Fruit fly (Drosophila melanogaster): ENCODE results near the gene CG14689.

The CG14689 gene

dm6 chr3R:10677245-10677902 is 33.7 kb downstream of the CG14689 start, which contains the start of gene CG6465 (continued):
- TF ChIP-seq tin (GFP tag; optimal IDR thresholded peaks at IDR 0.05) = no peak
- no peak for TF ChIP-seq CG30431 (GFP tag; optimal IDR thresholded peaks at IDR 0.05)
- TF ChIP-seq vfl (GFP tag; optimal IDR thresholded peaks at IDR 0.05) = no peak
- no peak for TF ChIP-seq dm (GFP tag; optimal IDR thresholded peaks at IDR 0.05)
- TF ChIP-seq gcm2 (GFP tag; optimal IDR thresholded peaks at IDR 0.05) = no peak
- TF ChIP-seq CkIIα-i1 (GFP tag; IDR thresholded peaks at IDR 0.05) = no peak
- peak; percentile 73 for TF ChIP-seq Ets65A (GFP tag)
- TF ChIP-seq ara (GFP tag; IDR thresholded peaks at IDR 0.05) = no peak
- TF ChIP-seq Antp (GFP tag; optimal IDR thresholded peaks at IDR 0.05) = no peak
- TF ChIP-seq CG12155 (GFP tag; optimal IDR thresholded peaks at IDR 0.05) = no peak
- TF ChIP-seq CG18599 (GFP tag; optimal IDR thresholded peaks at IDR 0.05) = peak; percentile 38
- TF ChIP-seq Hr51 (GFP tag; optimal IDR thresholded peaks at IDR 0.05) = no peak
- TF ChIP-seq ttk (GFP tag; IDR thresholded peaks at IDR 0.05) = no peak
- TF ChIP-seq caup (GFP tag; optimal IDR thresholded peaks at IDR 0.05; ENCODE audit: severe bottlenecking) = peak; percentile 19
- no peak for TF ChIP-seq Meics (GFP tag; optimal IDR thresholded peaks at IDR 0.05)
- TF ChIP-seq fu2 (GFP tag; optimal IDR thresholded peaks at IDR 0.05) = no peak
- TF ChIP-seq CG3847 (GFP tag; IDR thresholded peaks at IDR 0.05) = no peak
- TF ChIP-seq twi (tag; optimal IDR thresholded peaks at IDR 0.05) = no peak
- no peak for TF ChIP-seq br (optimal IDR thresholded peaks at IDR 0.05)
- no peak for TF ChIP-seq toy (GFP tag; IDR thresholded peaks at IDR 0.05)
- TF ChIP-seq CG17186 (GFP tag; optimal IDR thresholded peaks at IDR 0.05) = no peak
- peak; percentile 79 for TF ChIP-seq sens (GFP tag)
- peak; percentile 1 for TF ChIP-seq Fer3 (tag; optimal IDR thresholded peaks at IDR 0.05)
- peak; percentile 3 for TF ChIP-seq B-H2 (GFP tag; optimal IDR thresholded peaks at IDR 0.05)
- no peak for TF ChIP-seq CG4707 (GFP tag; optimal IDR thresholded peaks at IDR 0.05)
- TF ChIP-seq danr (GFP tag; IDR thresholded peaks at IDR 0.05) = no peak
- TF ChIP-seq cg (GFP tag; optimal IDR thresholded peaks at IDR 0.05) = no peak
- no peak for TF ChIP-seq wdn (GFP tag; IDR thresholded peaks at IDR 0.05)
- TF ChIP-seq emc (GFP tag; optimal IDR thresholded peaks at IDR 0.05) = no peak
- no peak for TF ChIP-seq CG43689 (GFP tag; IDR thresholded peaks at IDR 0.05)
- no peak for TF ChIP-seq CG4424 (GFP tag; optimal IDR thresholded peaks at IDR 0.05)
- TF ChIP-seq HHEX (GFP tag; optimal IDR thresholded peaks at IDR 0.05) = no peak
- TF ChIP-seq ham (GFP tag; IDR thresholded peaks at IDR 0.05) = no peak
- TF ChIP-seq CG13123 (GFP tag; optimal IDR thresholded peaks at IDR 0.05) = no peak
- no peak for TF ChIP-seq CG4404 (GFP tag; IDR thresholded peaks at IDR 0.05)
- peak; percentile 48; the same call in 1 of the 2 replicates for TF ChIP-seq CG13287 (GFP tag; IDR thresholded peaks at IDR 0.05; ENCODE audit: partially characterized antibody)
- TF ChIP-seq Hmr (GFP tag; optimal IDR thresholded peaks at IDR 0.05) = peak; percentile 30
- TF ChIP-seq Rfx (GFP tag; IDR thresholded peaks at IDR 0.05) = peak; percentile 58
- peak in 1 of 2 experiments; percentile 95 for TF ChIP-seq Dfd (GFP tag; optimal IDR thresholded peaks at IDR 0.05)
- TF ChIP-seq sqz (GFP tag; optimal IDR thresholded peaks at IDR 0.05) = peak; percentile 18
- TF ChIP-seq E2f1 (GFP tag; IDR thresholded peaks at IDR 0.05) = 0 out of 2 replicates have a peak, but pooled peaks have one; percentile 44
- TF ChIP-seq pros (GFP tag; optimal IDR thresholded peaks at IDR 0.05) = peak; percentile 47
- TF ChIP-seq CG8478 (optimal IDR thresholded peaks at IDR 0.05) = peak; percentile 87
- no peak for TF ChIP-seq H15 (GFP tag; IDR thresholded peaks at IDR 0.05)
- TF ChIP-seq Spps (tag; optimal IDR thresholded peaks at IDR 0.05) = no peak
- TF ChIP-seq ranshi (GFP tag; IDR thresholded peaks at IDR 0.05) = no peak
- no peak for TF ChIP-seq CG11696 (GFP tag; IDR thresholded peaks at IDR 0.05)
- TF ChIP-seq NK7.1 (GFP tag; optimal IDR thresholded peaks at IDR 0.05) = no peak
- no peak for TF ChIP-seq onecut (GFP tag; IDR thresholded peaks at IDR 0.05)
- TF ChIP-seq Hey (tag; optimal IDR thresholded peaks at IDR 0.05) = no peak
- no peak for TF ChIP-seq CG5180 (GFP tag; optimal IDR thresholded peaks at IDR 0.05)
- peak; percentile 52 for TF ChIP-seq gro (GFP tag; optimal IDR thresholded peaks at IDR 0.05)

All from whole organism, embryonic.